Fruit fly (Drosophila melanogaster): Measurements from ENCODE around the gene und.

DNA sequence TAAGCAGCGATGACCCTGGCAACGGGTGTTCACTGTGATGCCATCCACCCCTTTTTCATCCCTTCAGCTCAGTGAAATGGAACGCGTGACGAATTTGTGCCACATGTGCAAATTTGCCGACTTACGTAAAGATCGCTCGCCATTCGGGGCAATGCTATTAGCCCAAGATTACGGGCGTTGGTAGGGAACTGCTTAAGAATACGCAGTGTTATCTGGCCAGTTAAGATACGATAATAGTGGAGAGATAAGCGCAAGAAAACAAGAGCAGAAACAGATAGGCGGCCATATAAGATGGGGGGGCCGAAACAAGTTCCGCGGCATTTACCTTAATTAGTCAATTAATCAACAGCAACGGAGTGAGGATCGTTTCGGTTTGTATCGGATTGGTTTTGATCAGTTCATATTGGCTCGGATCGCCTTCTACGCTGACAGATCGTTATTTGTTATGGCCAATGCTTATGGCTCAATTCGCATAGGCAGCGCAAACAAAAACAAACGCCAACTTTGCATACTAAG, 22.8 kb downstream of the und start:
- TF ChIP-seq CrebA (GFP tag; optimal IDR thresholded peaks at IDR 0.05; ENCODE audit: borderline replicate concordance) = no peak
- TF ChIP-seq GATAd (GFP tag; optimal IDR thresholded peaks at IDR 0.05) = no peak

Measured in whole organism, wandering third instar larva.